Fruit fly (Drosophila melanogaster) Kc167 (cell line): Measurements from ENCODE around the gene CG12099.

Source experiments
- Myc ChIP-seq: fragments of >200 bp; optimal IDR thresholded peaks from 2 replicates; lab custom pipeline; 2017; ENCODE audit warnings: missing external identifiers
- Sin3A ChIP-seq: fragments of >200 bp; optimal IDR thresholded peaks from 2 replicates; lab custom pipeline; 2018; ENCODE audit warnings: missing external identifiers
- h ChIP-seq: fragments of >200 bp; optimal IDR thresholded peaks from 3 replicates; lab custom pipeline; 2018; ENCODE audit warnings: missing external identifiers
- insv ChIP-seq: fragments of >200 bp; optimal IDR thresholded peaks from 3 replicates; lab custom pipeline; 2018; ENCODE audit warnings: missing external identifiers
- psq ChIP-seq: fragments of >200 bp; optimal IDR thresholded peaks from 2 replicates; lab custom pipeline; 2017; ENCODE audit warnings: missing external identifiers
- ttk ChIP-seq: sonication (Bioruptor generic); optimal IDR thresholded peaks from 2 replicates; lab custom pipeline; 2017; ENCODE audit warnings: missing external identifiers

The CG12099 gene

DNA sequence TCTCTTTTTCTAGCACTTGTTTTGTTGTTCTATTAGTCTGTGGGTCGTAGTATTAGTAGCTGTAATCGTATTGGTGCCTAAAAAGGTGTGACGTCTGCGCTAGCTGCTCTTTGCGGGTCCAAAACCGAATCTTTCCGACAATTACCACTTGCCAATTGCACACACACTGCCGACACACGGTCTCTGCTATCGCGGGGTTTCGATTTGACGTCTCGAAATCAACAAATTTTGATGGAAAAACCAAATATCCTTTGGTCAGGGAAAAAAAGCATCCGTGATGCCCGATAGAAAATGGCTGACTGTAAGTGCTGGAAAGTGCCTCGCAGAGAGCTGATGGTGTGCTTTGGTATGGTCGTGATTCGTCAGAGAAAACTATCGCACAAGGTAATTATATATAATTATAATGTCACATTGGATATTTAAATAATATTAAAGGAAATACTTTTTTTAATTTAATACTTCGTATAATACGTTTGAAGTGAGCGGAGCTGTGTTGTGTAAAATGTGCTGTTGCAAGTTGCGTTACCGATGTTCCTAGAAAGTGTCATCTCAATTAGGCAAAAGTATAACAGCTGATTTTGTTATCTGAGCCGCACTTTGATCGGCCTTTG lies at the start of gene CG12099, which contains the start of gene Pex10:
CG12099 (minus strand) TSS at position 307 of the 611 bp plus-strand sequence.
Pex10 (plus strand) TSS at position 51 of the 611 bp plus-strand sequence.
- TF ChIP-seq psq (lab: Kevin White, UChicago) (no peak), h (no peak), Sin3A (no peak), insv (lab: Kevin White, UChicago) (no peak), ttk (lab: Kevin White, UChicago) (no peak), Myc (no peak)

DNA sequence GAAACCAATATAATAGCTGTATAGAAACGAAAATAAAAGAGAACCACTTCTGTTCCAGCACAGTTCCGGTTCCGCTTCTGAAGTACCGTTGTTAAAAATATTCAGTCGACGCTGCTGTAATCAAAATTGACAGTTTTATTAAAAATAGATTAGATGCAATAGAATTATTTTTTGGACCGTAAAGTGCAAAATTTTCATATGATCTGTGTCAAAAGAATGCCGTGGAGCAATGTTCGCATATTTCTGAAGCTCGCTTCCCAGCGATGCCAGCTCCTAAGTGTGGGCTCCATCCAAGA lies 44.5 kb upstream of the CG12099 start, which contains the start of the genes CG18170 and CG33791:
CG18170 (plus strand) TSS at position 122 of the 296 bp plus-strand sequence.
CG33791 (plus strand) TSS at position 122 of the 296 bp plus-strand sequence.
- no peak for TF ChIP-seq Myc
- no peak for TF ChIP-seq insv (lab: Kevin White, UChicago)
- TF ChIP-seq Sin3A = no peak
- no peak for TF ChIP-seq ttk (lab: Kevin White, UChicago)
- TF ChIP-seq psq (lab: Kevin White, UChicago) = no peak
- no peak for TF ChIP-seq h

DNA sequence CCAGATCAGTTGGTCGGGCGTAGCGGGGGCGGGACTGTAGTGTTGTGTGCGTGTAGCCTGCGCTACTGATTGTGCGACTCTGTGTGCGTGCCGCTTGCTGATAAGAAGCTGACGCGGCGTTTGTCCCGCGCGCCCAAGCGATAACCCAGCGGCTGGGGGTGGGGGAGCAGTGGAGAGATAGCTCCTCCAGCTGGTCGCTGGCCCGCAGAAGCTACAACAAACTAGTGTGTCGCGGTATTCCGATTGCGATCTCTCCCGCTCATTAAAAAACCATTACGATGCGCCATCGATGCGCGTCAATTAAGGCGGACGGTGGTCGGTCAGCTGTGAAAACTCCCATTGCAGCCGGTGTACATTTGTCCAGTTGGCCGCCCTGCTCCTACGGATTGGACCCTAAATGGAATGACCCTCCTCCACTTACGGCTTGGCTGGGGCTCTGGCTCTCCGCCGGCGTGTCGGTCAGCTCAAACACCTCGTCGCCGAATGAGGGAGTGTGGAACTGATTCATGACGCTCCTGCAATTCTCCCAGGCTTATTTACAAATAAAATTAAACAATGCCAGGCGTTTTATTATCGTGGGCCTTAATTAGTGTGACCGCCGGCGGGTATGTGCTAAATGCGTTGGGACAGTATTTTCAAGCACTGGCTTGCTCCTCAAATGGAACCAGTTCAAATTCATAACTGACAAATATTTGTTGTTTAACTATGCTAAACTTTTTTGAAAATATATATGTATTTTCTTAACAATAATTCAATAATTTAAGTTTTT lies 44.0 kb upstream of the CG12099 start, which contains the start of gene CG12104:
CG12104 (minus strand) TSS at position 611 of the 769 bp plus-strand sequence.
- no peak for TF ChIP-seq Myc
- no peak for TF ChIP-seq h
- TF ChIP-seq Sin3A = no peak
- TF ChIP-seq insv (lab: Kevin White, UChicago) = no peak
- TF ChIP-seq ttk (lab: Kevin White, UChicago) = no peak
- TF ChIP-seq psq (lab: Kevin White, UChicago) = no peak

DNA sequence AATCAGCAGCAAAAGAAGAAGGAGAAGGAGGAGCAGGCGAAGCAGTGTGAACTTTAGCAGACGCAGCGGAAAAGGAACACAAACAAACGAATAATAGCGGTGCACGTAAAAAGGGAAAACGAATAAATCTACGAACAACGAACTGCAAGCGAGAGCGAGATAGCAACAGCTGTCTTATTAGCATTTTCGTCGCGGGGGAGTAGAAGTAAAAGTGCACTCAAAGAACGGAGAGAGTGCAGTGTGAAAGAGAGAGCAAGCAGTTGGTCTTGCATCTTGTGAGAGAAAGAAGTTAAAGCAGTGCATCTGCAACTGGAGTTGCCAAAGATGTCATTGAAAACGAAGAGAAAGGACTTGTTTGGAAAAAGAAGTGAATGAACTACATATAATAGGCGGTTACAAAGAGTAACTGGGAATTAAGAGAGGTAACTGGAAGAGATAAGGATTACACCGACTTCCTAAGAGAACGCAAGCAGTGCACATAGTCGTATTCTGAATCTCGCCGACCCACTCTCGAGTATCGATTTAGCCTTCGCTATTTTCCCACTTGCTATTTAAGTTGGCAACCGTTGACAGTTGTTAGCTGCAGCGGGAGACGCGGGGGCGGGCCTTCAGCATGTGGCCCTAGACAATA lies 34.7 kb upstream of the CG12099 start:
- TF ChIP-seq ttk (lab: Kevin White, UChicago) = no peak
- TF ChIP-seq h = no peak

DNA sequence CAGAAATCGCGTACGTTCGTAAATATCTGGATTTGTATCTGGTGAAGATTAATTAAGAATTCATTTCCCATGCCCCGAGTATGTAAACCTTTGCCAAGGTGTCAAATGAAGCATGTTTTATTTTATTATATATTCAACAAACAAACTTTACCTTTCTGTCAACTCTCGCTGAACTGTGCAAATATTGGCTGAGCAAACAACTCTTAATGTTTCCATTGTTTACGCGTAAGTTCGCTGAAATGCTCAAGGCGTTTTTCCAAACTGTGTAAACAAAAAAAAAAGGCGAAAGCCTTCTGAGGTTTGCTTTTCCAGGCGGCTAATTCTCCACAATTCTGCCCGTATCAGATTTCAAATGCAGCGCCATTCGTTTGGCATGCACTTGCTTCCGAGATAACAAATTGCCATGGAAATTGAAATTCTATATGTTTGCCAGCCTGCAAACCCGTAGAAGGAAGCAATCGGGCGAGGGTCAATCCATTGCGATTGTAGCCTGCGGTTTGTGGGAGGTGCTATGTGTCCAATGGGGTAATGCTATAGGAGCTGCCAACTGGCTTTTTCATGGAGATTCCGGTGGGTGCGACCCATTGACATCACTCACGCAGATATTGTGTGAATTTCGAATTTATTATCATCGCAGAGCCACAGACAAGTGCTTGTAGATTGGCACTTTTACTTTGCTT lies 33.5 kb upstream of the CG12099 start:
- TF ChIP-seq Sin3A (no peak), insv (lab: Kevin White, UChicago) (no peak), psq (lab: Kevin White, UChicago) (no peak), h (no peak), ttk (lab: Kevin White, UChicago) (no peak), Myc (no peak)

DNA sequence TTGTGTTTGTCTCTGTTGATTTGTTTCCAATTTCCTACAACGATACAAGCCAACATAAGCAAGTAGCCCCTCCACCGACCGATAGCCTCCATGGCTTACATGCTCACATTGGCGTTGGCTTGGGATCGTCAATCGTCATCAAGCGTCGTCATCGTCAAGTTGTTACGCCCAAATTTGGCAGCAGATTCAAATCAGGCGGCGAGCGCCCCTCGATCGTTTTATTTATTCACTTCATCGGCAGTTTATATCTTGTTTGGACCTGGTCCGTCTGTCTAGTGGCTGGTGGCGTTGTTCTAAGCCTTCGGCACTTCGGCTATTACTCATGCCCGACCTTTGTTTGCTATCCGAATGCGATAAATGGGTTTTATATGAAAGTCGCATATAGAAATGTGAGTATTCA lies 31.9 kb upstream of the CG12099 start:
- TF ChIP-seq insv (lab: Kevin White, UChicago) (no peak), h (no peak), Myc (no peak), Sin3A (no peak), ttk (lab: Kevin White, UChicago) (no peak), psq (lab: Kevin White, UChicago) (no peak)

DNA sequence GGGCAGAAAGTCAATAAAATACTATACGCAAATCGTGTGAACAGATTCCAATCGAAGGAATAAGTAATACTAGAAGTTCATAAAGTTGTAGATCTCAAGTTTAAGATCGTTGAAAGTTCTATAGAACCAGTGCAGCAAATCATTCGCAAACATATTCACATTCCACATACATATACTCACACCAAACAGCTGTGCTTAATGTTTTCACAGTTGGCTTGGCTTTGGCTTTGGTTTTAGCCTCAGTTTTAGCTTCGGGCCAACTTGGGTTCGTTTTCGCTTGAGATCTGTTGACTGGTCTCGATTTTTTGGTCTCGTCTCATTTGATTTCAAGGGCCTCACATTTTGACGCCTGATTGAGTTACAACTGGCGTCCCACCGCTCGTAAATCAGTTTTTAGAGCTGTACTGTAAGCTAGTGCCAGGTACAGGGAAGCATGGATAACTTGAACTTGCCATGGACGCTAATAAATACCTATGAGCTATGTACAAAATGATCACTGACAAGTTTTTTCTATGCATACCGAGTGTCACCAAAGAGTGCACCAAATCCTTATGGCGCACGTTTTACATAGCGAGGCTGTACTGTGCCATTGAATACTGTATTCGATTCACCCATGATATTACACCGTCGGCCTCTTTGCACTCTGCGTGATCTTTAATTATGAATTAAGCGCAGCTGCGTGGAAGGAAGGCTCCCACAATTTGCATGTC lies 29.0 kb upstream of the CG12099 start:
- TF ChIP-seq Myc = no peak
- no peak for TF ChIP-seq h
- TF ChIP-seq Sin3A = no peak
- no peak for TF ChIP-seq insv (lab: Kevin White, UChicago)
- TF ChIP-seq ttk (lab: Kevin White, UChicago) = no peak
- no peak for TF ChIP-seq psq (lab: Kevin White, UChicago)

DNA sequence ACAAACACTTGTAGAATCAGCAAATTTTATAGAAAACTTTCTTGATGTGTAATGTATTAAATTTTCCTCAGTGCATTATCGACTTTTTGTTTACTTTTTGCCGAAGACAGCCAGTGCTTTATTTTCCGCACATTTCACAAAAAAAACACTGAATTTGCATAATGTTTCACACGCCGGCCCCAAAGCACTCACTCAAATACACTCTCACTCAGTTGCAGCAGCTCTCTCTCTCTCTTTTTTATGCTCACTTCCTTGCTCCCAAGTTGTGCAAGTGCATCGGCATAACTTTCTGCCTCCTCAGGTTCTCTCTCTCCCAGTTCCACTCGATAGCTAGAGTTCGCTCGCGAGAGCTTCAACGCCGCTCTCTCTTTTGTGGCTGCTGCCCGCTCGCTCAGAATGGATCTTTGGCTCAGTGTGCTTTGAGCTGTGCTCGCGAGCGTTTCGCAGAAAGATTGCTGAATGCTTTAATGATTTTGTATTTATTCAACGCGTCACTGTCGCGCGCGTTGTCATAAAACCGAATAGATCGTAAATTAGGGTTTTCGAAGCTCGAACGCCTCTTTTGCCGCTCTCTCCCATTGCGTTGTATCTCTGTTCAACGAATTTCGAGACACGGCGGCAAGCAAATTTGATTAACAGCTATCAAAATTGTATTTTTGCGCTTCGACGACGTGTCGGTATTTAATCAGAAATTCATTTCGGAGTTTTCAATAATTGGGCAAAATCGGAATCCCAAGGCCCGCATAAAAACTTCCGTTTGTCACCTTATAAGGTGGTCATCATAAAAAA lies 28.2 kb upstream of the CG12099 start:
- no peak for TF ChIP-seq insv (lab: Kevin White, UChicago)
- TF ChIP-seq h = no peak
- TF ChIP-seq psq (lab: Kevin White, UChicago) = no peak
- TF ChIP-seq Myc = no peak
- TF ChIP-seq Sin3A = no peak
- no peak for TF ChIP-seq ttk (lab: Kevin White, UChicago)

DNA sequence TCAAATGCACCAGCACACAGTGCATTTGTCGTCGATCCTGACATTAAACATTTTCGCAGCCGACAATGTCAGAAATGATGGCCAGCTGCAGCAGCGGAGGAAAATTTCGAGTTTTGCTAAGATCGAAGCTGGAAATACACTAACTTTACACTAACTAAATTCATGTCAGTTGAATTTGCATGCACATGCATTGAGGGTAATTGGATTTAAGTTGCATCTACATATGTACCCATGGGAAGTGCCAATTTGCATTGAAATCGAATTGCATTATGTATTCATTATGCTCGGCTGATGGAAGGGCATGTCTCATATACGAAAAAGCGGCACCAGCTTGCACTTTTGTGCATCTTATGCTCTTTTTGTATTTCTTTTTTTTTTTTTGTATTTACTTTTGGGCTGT lies 26.5 kb upstream of the CG12099 start:
- TF ChIP-seq Sin3A = no peak
- TF ChIP-seq Myc = no peak
- TF ChIP-seq psq (lab: Kevin White, UChicago) = no peak
- TF ChIP-seq insv (lab: Kevin White, UChicago) = no peak
- TF ChIP-seq h = no peak
- no peak for TF ChIP-seq ttk (lab: Kevin White, UChicago)

DNA sequence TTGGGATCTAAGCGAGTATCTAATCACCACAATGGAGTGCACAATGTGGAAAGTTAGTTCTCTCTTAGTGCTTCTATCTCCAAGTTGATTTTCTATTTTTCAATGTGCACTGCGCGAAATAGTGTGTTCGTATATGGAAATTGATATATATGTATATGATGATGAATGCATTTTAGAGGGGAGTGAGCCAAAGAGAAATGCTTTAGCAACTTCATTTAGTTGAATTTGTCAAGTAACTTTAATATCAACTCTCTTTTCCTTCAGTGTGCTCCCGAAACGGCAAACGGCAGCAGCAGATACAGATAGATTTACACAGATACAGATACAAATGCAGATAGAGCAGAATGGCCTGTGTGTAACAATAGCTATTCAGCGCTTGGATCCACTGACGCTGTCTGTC lies 25.7 kb upstream of the CG12099 start:
- TF ChIP-seq insv (lab: Kevin White, UChicago) (no peak), psq (lab: Kevin White, UChicago) (no peak), ttk (lab: Kevin White, UChicago) (no peak), Myc (no peak), h (no peak), Sin3A (no peak)

DNA sequence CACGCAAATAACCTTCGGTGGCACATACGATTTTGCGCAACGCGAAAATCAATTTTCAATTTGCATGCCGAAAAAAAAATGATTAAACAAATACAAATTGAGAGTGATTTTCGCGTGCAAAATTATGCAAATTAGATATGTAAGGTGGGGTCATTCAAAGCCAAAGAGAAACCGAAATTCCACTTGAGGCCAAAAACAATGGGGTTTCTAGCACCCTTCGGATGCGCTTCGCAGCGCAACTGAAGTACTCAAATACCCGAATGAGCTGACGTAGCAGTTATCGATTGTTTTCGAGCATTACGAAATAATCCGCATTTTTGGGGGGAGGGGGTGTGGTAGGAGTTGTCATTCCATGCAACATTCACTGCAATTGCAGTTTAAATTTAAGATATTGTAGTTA lies 22.5 kb upstream of the CG12099 start:
- TF ChIP-seq insv (lab: Kevin White, UChicago) (no peak), Sin3A (no peak), psq (lab: Kevin White, UChicago) (no peak), Myc (no peak), h (no peak), ttk (lab: Kevin White, UChicago) (no peak)
